Worm (Caenorhabditis elegans) whole organism, dauer: Measurements from ENCODE around the gene F32D8.1.

Experiments
- unc-62 ChIP-seq: sonication (generic microtip); optimal IDR thresholded peaks from 2 replicates; lab custom pipeline; 2017; ENCODE audit warnings: missing biosample characterization, missing genetic modification reagents, missing genetic modification characterization

The F32D8.1 gene

ce11 chrV:10880138-10880882 is at the start of gene F32D8.1:
Gene F32D8.1 (plus strand): TSS chrV:10880832.
- no peak for TF ChIP-seq unc-62 (GFP tag; lab: Kevin White, UChicago)

DNA sequence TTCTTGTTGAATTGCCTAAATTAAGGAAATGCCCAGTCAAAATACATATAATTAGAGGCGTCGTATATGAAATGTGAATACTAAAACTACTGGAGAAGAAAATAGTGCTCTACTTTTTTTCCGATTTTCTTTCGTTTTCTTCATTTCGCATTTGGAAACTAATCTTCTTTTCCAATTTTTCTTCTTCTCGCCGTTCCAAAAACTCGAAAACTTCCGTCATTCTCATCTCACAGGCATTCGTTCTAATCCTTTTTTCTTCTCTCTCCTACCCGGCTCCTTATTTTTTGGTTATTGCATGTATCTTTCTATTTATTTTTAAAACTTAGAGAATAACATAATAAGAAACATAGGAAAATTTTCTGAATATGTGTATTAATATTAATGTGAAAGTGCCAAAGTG is 47.8 kb upstream of the F32D8.1 start:
- no peak for TF ChIP-seq unc-62 (GFP tag; lab: Kevin White, UChicago)

- no peak for TF ChIP-seq unc-62 (GFP tag; lab: Kevin White, UChicago)
Measured at ce11 chrV:10834682-10835219, 45.9 kb upstream of the F32D8.1 start.

DNA sequence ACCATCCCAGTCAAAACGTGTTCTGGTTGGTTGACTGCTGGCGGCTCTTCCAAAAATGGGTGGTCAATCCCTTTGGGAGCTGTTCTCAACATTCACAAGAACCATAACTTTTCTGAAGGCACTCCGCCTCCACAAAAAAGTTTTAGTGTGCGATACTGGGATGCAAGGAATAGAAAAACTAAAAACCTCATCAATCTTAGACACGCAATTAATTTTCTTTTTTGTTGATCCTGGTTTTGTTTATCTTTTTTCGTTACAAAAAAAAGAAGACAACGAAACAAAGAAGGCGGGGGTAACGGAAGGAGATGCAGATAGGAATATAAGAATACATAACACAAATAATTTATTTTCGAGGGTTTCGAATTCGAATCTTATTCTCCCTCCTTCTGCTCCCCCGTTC is 42.4 kb upstream of the F32D8.1 start:
- no peak for TF ChIP-seq unc-62 (GFP tag; lab: Kevin White, UChicago)

DNA sequence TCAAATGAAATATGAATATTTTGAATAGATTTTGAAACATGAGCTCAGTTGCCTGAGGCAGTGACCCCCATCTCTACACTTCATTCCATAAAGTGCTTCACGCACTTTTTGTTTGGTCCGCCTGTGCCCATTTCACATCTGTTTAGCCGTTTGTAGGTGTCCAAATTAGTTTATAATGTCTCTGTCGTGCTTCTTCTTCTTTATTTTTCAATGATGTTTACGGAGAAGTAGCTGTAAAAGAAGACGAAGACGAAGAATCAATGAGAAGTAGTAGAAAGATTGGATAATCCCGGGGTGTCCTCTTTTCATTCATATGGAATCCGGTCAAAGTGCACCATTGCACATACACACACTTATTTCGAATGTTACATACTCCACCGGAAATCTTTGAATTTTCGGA is 41.2 kb upstream of the F32D8.1 start:
- no peak for TF ChIP-seq unc-62 (GFP tag; lab: Kevin White, UChicago)

DNA sequence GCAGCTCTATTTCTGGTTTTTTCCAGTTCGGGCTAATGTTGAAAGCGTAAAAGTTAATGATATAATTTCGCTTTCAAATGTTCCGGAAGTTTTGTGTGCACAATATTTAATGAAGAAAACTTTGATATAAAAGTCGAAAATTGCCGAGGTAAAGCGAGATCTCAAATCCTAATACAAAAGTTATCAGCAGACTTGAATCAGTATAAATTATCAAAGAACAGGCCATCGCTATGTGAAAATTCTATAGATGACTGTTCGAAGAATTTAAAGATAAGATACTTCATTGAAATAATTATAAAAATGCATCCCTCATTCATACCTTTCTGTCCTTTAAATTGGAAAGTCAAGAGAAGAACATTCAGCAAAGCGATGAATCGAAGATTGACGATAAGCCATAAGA is 33.7 kb upstream of the F32D8.1 start, which contains the start of gene C29A12.6:
C29A12.6 (plus strand) TSS at position 301 of the 400 bp plus-strand sequence.
- no peak for TF ChIP-seq unc-62 (GFP tag; lab: Kevin White, UChicago)

- TF ChIP-seq unc-62 (GFP tag; lab: Kevin White, UChicago): no peak
Measured at ce11 chrV:10854197-10854596, 26.4 kb upstream of the F32D8.1 start.

ce11 chrV:10855363-10855762 is 25.3 kb upstream of the F32D8.1 start:
- TF ChIP-seq unc-62 (GFP tag; lab: Kevin White, UChicago): no peak

ce11 chrV:10856901-10857637 is 23.6 kb upstream of the F32D8.1 start:
- no peak for TF ChIP-seq unc-62 (GFP tag; lab: Kevin White, UChicago)

DNA sequence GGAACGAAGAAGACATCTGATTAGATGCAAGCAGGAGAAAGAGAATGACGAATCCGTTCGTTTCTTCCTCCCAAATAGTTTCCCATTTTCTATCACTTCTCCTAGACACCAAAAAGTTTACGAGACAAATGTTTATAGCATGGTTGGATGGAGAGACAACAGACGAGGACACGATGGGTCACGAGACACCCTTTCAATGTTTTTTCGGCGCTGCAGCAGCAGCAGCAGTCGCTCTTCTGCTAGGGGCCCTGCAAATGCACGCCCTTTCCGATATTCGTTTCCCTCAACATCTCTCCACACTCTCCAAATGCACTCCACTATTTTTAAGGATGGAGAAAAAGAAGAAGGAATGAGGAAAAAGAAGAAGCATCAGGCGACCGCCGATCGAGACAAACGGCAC is 22.3 kb upstream of the F32D8.1 start:
- no peak for TF ChIP-seq unc-62 (GFP tag; lab: Kevin White, UChicago)

DNA sequence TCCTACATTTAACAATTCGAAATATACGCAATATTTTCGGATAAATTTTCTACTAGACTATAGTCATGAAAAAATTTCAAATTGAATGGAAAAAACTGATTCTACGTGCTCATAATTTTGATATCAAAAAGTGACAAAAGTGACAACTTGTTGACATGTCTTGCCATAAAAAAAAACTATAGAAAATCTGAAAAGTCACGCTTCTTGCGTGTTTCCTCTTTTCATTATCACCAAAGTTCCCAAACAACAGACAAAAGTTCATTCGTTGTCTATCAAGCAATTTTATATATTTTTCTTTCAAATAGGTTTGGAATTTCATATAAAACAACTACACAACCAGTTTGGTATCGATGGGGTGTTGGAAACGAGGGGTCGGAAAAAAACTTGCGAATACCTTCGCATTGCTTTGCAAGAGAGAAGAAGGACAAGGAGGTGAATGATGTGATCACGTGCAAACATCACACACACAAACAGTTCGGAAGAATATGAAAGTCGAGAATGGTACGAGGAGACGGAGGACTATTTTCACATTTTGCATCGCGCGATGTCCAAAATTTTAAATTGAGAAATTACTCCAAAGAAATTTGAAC is 21.5 kb upstream of the F32D8.1 start:
- TF ChIP-seq unc-62 (GFP tag; lab: Kevin White, UChicago): no peak

ce11 chrV:10859775-10860174 is 20.9 kb upstream of the F32D8.1 start:
- no peak for TF ChIP-seq unc-62 (GFP tag; lab: Kevin White, UChicago)

ce11 chrV:10860526-10861037 is 20.1 kb upstream of the F32D8.1 start:
- TF ChIP-seq unc-62 (GFP tag; lab: Kevin White, UChicago): no peak

- TF ChIP-seq unc-62 (GFP tag; lab: Kevin White, UChicago): no peak
Measured at ce11 chrV:10861611-10862262, 18.9 kb upstream of the F32D8.1 start.

ce11 chrV:10862457-10863097 is 18.1 kb upstream of the F32D8.1 start:
- no peak for TF ChIP-seq unc-62 (GFP tag; lab: Kevin White, UChicago)
